Fruit fly (Drosophila melanogaster): ENCODE data around the gene CG13731.

CG13731 gene

DNA sequence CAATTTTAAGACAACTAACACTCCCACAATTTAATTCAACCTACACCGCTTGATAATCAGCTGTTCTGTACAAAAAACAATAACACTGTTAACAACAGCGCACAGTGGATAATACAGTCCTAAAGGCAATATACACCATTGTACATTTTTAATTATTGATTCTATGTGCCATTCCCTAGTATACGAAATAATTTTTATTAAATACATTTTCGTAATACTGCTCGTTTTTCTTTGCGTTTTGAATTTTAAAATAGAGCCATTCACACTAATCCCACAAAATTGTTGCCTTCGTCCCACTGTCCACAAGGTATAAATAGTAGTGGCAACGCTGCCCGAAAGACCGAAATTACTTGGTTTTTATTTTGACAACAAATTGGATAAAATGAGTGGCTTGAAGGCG, 44.8 kb upstream of the CG13731 start, which contains the start of the genes Coq4 and CG32176 (continued):
- TF ChIP-seq nom (GFP tag; optimal IDR thresholded peaks at IDR 0.05) = peak; percentile 83
- no peak for TF ChIP-seq usp (GFP tag; optimal IDR thresholded peaks at IDR 0.05)
- peak; percentile 99 for TF ChIP-seq Xrp1 (GFP tag; IDR thresholded peaks at IDR 0.05)
- no peak for TF ChIP-seq chinmo (GFP tag; IDR thresholded peaks at IDR 0.05; ENCODE audit: partially characterized antibody)
- TF ChIP-seq Optix (GFP tag; IDR thresholded peaks at IDR 0.05) = peak; percentile 94
- TF ChIP-seq CG12155 (GFP tag; optimal IDR thresholded peaks at IDR 0.05) = peak; percentile 98
- TF ChIP-seq CG15696 (tag; optimal IDR thresholded peaks at IDR 0.05) = peak; percentile 98
- TF ChIP-seq ssp (GFP tag; IDR thresholded peaks at IDR 0.05) = peak; percentile 92
- TF ChIP-seq CG6813 (GFP tag; optimal IDR thresholded peaks at IDR 0.05) = peak; percentile 96
- TF ChIP-seq gcm2 (GFP tag; optimal IDR thresholded peaks at IDR 0.05) = peak; percentile 97
- peak; percentile 82 for TF ChIP-seq ftz-f1 (GFP tag; optimal IDR thresholded peaks at IDR 0.05)
- peak; percentile 94 for TF ChIP-seq Bdp1 (GFP tag; optimal IDR thresholded peaks at IDR 0.05)
- peak; percentile 98 for TF ChIP-seq bcd (GFP tag; optimal IDR thresholded peaks at IDR 0.05)
- TF ChIP-seq pho (GFP tag; optimal IDR thresholded peaks at IDR 0.05) = peak; percentile 99
- TF ChIP-seq CG3838 (GFP tag; optimal IDR thresholded peaks at IDR 0.05) = peak; percentile 96
- peak; percentile 73 for TF ChIP-seq nerfin-2 (GFP tag; IDR thresholded peaks at IDR 0.05; ENCODE audit: partially characterized antibody)
- TF ChIP-seq ERR (GFP tag; optimal IDR thresholded peaks at IDR 0.05) = peak; percentile 95
- peak; percentile 98 for TF ChIP-seq Ssrp (tag; optimal IDR thresholded peaks at IDR 0.05)
- TF ChIP-seq CG15514 (GFP tag; optimal IDR thresholded peaks at IDR 0.05) = peak; percentile 93
- TF ChIP-seq CG12391 (tag; optimal IDR thresholded peaks at IDR 0.05) = peak; percentile 99
- peak; percentile 99 for TF ChIP-seq Xbp1 (GFP tag; optimal IDR thresholded peaks at IDR 0.05)
- peak; percentile 96 for TF ChIP-seq NC2α (GFP tag; optimal IDR thresholded peaks at IDR 0.05)
- peak; percentile 95 for TF ChIP-seq cas (GFP tag; IDR thresholded peaks at IDR 0.05)
- TF ChIP-seq shn (GFP tag; optimal IDR thresholded peaks at IDR 0.05) = peak; percentile 99
- no peak for TF ChIP-seq CG8478 (optimal IDR thresholded peaks at IDR 0.05)
- TF ChIP-seq slp2 (GFP tag; optimal IDR thresholded peaks at IDR 0.05) = peak; percentile 98
- TF ChIP-seq z (GFP tag; IDR thresholded peaks at IDR 0.05) = peak; percentile 70; the same call in 2 of the 3 replicates
- TF ChIP-seq trem (tag; optimal IDR thresholded peaks at IDR 0.05) = peak; percentile 94
- peak; percentile 78 for TF ChIP-seq stwl (tag; optimal IDR thresholded peaks at IDR 0.05)
- peak; percentile 97 for TF ChIP-seq grau (tag; optimal IDR thresholded peaks at IDR 0.05)
- peak; percentile 92 for TF ChIP-seq sim (GFP tag; IDR thresholded peaks at IDR 0.05)
- TF ChIP-seq CG2889 (GFP tag; IDR thresholded peaks at IDR 0.05) = peak; percentile 97
- no peak for TF ChIP-seq gfzf (GFP tag; optimal IDR thresholded peaks at IDR 0.05)
- peak; percentile 97 for TF ChIP-seq Aef1 (GFP tag; IDR thresholded peaks at IDR 0.05)
- TF ChIP-seq Med (GFP tag) = peak; percentile 100
- TF ChIP-seq Oli (tag; optimal IDR thresholded peaks at IDR 0.05) = peak; percentile 97
- peak; percentile 97 for TF ChIP-seq CG5245 (GFP tag; optimal IDR thresholded peaks at IDR 0.05)
- TF ChIP-seq luna (GFP tag; optimal IDR thresholded peaks at IDR 0.05) = peak; percentile 96
- no peak for TF ChIP-seq Sin3A (optimal IDR thresholded peaks at IDR 0.05)
- TF ChIP-seq sqz (GFP tag; optimal IDR thresholded peaks at IDR 0.05) = peak; percentile 91
- TF ChIP-seq pzg (GFP tag; optimal IDR thresholded peaks at IDR 0.05) = peak; percentile 69
- peak; percentile 79 for TF ChIP-seq CG7928 (GFP tag; optimal IDR thresholded peaks at IDR 0.05)
- no peak for TF ChIP-seq lov (optimal IDR thresholded peaks at IDR 0.05)
- peak; percentile 96 for TF ChIP-seq lov (GFP tag; IDR thresholded peaks at IDR 0.05)
- TF ChIP-seq CG6683 (GFP tag; optimal IDR thresholded peaks at IDR 0.05) = peak; percentile 90
- peak; percentile 99 for TF ChIP-seq MBD-R2 (GFP tag; IDR thresholded peaks at IDR 0.05)
- TF ChIP-seq ken (GFP tag; IDR thresholded peaks at IDR 0.05) = peak; percentile 98
- TF ChIP-seq ap (GFP tag; IDR thresholded peaks at IDR 0.05) = peak; percentile 97
- TF ChIP-seq crp (GFP tag; optimal IDR thresholded peaks at IDR 0.05) = peak; percentile 73 to 88
- TF ChIP-seq CG12769 (tag; optimal IDR thresholded peaks at IDR 0.05) = peak; percentile 99
- TF ChIP-seq CG11723 (GFP tag; optimal IDR thresholded peaks at IDR 0.05) = peak; percentile 93
- TF ChIP-seq Adf1 (GFP tag; IDR thresholded peaks at IDR 0.05) = peak; percentile 86
